Worm (Caenorhabditis elegans): ENCODE measurements around the gene F37C12.14.

F37C12.14 gene

DNA sequence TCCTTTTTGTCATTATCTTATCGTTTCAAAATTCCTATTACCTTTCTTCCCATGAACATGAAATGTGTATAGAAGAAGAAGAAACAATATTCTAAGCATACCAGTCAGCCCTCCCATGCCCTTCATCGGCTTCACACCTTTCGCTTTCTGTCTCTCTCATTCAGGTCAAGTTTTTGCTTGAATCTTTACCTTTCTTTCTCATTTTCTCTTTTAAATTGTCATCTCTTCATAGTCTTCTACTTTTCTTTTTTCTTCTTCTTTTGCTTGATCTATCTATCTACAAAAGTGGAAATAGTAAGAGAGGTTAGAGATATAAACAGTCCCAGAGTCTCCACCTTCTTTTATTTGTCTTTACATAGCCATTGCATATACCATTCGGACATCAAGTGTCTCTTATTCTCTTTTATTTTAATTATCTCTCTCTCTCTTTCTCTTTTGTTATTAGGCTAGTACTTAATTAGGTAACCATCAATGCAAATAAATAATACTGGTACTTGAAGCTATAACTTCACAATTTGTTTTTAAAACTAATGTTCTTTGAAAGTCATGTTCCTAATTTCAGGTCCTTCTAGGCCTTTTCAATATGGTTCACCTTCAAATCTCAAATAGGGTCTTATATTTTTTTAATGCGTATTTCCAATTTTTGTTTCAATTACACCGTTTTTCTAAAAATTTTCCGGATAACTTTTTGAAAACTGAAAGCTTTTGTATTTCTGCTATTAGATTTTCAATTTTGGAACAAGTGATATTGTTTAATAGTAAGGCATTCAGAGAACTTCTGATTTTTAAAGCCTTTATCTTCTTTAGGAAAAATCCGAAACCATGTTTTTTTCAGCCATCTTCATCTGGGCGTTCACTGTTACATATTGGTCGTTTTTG, 16.2 kb upstream of the F37C12.14 start, which contains the start of gene dpy-31:
dpy-31 (plus strand) TSS at position 829 of the 879 bp plus-strand sequence.
- TF ChIP-seq unc-62 (GFP tag; optimal IDR thresholded peaks at IDR 0.05) = no peak

DNA sequence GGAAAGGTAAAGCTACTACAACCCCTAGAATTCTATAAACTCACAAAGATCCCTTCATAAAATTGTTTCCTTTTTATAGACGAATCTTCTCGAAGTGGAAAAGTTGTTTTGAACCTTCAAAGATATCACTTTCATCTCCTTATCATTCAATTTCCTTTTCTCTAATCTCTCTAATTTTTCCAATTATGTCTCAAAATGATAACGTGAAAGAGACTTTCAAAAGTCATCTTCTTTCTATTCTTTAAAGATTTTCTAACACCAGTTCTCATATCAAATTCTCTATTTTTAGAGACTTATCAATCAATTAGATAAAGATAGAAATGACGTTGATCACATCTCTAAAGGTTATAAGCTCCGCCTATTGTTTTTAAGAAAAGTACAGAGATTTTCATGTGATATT, 14.1 kb upstream of the F37C12.14 start:
- no peak for TF ChIP-seq unc-62 (GFP tag; optimal IDR thresholded peaks at IDR 0.05)

DNA sequence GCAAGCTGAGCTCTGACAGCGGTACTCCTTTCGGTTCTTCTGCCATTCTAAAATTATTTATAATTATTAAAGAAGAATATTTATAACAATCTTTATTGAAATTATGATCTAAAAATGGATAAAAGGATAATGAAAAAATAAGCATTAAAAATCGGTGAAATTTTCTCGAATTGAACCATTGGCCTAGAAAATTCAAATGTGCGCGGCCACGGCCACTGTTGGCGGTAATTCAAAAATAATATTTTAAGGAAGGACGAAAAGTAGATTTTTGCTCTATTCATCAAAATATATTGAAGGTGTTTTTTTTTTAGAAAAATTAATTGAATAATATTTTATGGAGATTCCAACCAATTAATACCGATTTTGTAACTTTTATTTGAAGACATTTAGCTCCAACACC, 13.5 kb upstream of the F37C12.14 start, which contains the start of gene pfd-5:
pfd-5 (minus strand) TSS at position 47 of the 400 bp plus-strand sequence.
- no peak for TF ChIP-seq unc-62 (GFP tag; optimal IDR thresholded peaks at IDR 0.05)

DNA sequence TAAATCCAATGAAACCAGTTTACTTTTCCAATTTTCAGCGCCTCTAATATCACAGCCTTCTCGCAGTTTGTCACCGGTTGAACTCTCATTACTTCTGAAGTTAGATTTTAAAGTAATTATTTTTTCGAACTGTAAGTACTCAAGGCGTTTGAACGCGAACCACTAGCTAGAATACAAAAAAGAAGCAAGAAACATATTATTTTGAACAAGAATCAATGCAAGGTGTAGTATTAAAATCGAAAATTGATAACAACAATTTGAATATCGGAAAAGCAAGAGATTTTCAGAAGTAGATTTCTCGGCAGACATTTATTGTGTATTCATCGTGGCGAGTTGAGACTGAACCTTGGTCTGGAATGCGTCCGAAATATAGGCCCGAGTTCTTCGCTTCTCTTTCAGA, 12.6 kb upstream of the F37C12.14 start, which contains the start of gene exos-9:
exos-9 (minus strand) TSS at position 101 of the 400 bp plus-strand sequence.
- no peak for TF ChIP-seq unc-62 (GFP tag; optimal IDR thresholded peaks at IDR 0.05)

DNA sequence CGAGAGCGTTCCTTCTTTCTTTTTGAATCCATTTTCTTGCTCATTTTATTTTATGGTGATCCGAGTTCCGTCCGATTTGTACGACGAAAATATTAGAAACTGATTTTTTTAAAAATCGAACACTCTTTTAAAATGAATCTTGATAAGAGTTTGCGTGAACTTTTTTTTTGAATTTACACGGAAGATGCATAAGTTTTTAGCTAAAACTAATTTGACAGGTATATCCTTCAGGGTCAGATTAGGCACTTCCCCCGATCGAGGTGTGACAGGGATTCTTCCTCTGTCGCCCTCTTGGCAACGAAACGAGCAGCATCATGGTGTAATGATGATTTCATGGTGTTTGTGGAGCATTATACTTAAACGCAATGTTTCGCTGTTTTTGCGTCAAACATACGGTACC, 10.0 kb upstream of the F37C12.14 start, which contains the start of gene F37C12.18:
F37C12.18 (minus strand) TSS at position 101 of the 400 bp plus-strand sequence.
- no peak for TF ChIP-seq unc-62 (GFP tag; optimal IDR thresholded peaks at IDR 0.05)

DNA sequence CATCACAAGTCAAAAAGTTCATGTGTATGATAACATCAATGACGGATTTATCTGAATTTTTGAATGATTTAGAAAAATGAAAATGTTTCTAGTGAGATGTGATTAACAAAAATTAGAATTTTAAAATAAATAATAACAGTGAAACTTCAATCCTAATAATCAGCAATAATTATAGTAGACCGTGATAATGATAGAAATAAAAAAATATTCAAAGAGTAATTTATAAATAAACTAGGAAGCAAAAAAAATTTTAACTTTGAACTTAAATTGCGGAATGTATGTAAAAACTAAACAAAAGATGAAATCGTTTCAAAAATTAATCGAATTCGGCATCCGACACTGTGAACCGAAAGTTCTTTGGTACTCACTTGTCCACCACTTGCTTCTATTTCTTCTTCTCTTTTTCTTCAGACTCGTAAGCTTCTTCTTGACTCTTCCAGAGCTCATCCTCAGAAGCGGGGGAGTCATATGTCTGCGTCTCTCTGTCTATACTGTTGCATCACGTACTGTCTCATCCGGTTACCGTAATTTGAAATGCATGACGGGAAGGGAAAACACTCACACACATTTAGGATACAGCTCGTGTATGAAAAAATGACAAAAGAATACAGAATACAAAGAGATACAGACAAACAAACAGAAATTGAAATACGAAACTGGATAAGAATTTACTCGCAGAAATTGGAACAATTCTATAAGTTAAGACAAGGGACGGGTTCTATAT, 7.7 kb upstream of the F37C12.14 start, which contains the start of gene mec-14:
mec-14 (minus strand) TSS at position 51 of the 724 bp plus-strand sequence.
- TF ChIP-seq unc-62 (GFP tag; optimal IDR thresholded peaks at IDR 0.05) = no peak

DNA sequence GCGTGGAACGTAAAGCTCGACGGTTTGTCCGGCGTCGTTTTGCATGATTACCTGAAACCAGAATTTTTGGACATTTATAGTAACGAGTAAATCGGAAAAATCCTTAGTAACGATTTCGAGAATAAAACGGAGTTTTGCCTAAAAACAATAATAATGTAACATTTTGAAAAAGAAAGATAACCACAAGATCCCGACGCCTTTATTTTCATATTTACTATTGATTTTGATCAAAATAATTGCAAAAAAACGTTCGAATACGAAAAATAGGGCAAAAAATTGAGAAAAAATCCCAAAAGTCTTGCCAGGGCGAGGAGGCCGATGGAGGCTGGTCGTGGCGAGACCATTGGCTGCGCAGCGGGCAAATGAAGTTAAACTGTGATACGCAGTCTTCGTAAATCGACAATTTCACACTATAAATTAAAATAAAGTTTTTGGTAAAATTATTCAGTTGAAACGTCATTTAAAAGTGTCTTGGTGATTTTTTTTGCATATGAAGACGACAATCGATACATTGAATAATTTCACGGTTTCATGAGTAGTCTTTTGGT, 4.3 kb upstream of the F37C12.14 start, which contains the start of gene rps-21:
rps-21 (minus strand) TSS at position 51 of the 548 bp plus-strand sequence.
- TF ChIP-seq unc-62 (GFP tag; optimal IDR thresholded peaks at IDR 0.05) = no peak

DNA sequence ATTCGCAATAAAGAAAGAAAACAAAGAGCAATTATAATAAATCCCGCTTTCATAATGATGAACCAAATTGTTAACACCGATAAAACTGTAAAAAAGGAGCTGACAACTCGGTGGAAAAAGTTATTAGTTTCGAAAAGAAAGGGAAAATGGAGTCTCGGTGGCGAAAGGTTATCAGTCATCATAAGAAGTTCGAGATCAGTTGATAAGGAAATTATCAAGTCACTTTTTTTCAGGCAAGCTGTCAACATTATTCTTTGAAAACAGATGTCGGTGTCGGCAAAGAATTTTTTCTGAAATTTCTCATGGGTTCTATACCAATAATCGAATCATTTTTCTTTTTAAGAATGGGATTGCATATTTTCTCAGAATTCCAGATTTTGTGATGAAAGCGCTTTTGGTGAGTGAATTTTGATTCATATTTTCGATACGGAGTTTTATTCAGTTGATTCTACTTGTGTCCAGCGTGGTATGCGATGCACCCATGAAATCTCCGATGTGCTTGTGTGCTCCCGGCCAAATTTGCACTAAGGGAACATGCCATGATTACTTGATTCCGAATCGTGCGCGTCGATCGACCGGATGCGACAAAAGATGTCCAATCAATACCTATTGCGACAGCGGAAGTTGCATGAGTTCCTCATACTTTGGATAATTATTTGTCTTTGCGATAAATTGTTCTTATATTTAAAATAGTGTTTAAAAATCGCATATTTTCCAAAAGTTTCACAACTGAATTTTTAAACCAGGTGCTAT, 3.1 kb upstream of the F37C12.14 start, which contains the start of the genes F37C12.21 and F37C12.10:
F37C12.21 (plus strand) TSS at position 58 of the 753 bp plus-strand sequence.
F37C12.10 (minus strand) TSS at position 85 of the 753 bp plus-strand sequence.
- TF ChIP-seq unc-62 (GFP tag; optimal IDR thresholded peaks at IDR 0.05) = no peak

DNA sequence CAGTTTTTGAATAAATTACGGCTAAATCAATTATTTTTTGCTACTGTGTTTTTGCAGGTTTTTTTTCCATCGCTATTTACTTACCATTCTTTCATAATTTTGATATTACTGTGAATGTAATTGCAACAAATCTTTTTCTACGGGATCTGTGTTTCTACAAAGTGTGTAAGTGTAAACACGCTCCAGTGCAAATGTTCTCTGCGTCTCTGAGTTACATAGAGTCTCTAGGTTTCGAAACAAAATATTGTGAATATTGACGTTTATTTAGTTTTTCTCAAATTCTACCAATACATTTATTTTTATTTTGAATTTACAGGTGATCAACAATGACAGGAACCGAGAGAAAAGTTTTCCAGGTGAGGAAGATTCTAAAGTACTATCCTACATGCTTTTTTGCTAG, 1.4 kb downstream of the F37C12.14 start, which contains the start of gene yju-2:
yju-2 (plus strand) TSS at position 315 of the 400 bp plus-strand sequence.
- TF ChIP-seq unc-62 (GFP tag; optimal IDR thresholded peaks at IDR 0.05) = no peak

DNA sequence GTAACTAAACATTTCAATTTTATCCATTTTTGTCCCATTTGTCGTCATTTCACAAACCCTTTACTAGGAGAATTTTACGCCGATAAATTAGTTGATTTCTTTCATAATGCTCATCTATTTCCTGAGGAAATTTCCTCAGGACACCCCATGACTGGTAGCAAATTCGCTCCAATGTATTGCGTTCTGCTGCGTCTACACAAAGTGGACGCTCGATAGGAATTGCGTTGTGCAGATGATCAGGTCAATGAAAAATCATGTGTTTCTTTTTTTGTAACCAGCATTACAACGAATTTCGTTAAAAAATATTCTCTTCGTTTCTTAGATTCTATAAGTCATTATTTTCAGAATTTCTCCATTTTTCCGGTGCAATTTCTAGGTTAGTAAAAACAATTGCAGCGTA, 3.6 kb downstream of the F37C12.14 start, which contains the start of gene epg-4:
epg-4 (plus strand) TSS at position 346 of the 400 bp plus-strand sequence.
- TF ChIP-seq unc-62 (GFP tag; optimal IDR thresholded peaks at IDR 0.05) = no peak

DNA sequence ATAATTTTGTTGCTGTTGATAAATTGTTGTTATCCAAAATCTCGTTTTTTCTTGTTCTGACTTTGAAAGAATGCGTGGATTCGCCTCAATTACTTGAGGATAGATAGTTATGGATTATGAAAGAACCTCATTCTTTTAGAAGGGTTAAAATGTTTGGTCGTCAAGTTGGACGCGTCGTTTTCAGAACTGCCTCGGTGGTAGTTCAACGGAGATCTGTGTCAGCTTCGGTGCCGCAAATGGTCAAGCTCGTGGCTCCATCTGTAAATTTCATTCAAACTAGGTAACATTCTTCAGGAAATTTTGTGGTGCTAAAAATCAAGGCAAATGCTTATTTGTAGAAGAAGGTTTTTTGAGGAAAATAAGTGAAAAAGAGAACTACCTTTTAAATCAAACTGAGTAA, 4.8 kb downstream of the F37C12.14 start, which contains the start of gene ndab-2:
ndab-2 (plus strand) TSS at position 140 of the 400 bp plus-strand sequence.
- no peak for TF ChIP-seq unc-62 (GFP tag; optimal IDR thresholded peaks at IDR 0.05)

DNA sequence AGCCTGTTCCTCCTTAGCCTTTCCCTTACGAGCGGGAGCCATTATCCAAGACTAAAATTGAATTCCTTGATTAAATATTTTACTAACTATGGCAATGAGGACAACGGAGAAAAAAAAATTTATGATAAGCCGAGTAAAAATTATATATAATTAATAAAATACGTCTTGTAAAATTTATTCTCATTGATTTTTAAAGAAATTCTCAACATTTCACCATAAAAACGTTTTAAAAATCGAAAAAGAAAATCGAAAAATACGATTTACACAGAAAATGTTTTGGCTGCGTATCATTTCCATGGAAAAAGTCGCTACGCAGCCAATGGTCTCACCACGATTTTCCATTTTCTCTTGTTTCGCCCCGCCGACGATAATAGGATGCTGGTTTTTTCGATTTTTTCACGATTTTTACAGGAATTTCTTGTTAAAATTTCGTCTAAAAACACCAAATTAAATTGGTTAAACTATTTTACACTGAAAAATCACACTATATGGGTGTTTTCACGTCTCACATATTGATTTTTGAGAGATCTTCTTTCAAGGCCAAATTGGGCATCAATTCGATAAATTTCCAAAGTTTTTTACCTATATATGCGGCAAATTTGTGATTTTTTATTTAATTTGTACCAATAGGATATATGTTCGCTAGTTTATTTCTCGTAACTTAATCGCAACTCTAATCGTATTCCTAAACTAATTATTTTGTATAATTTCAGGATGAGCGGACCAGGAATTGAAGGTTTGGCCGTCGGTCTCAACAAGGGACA, 5.7 kb downstream of the F37C12.14 start, which contains the start of the genes rps-14 and rpl-36:
rps-14 (minus strand) TSS at position 51 of the 764 bp plus-strand sequence.
rpl-36 (plus strand) TSS at position 714 of the 764 bp plus-strand sequence.
- TF ChIP-seq unc-62 (GFP tag; optimal IDR thresholded peaks at IDR 0.05) = no peak

DNA sequence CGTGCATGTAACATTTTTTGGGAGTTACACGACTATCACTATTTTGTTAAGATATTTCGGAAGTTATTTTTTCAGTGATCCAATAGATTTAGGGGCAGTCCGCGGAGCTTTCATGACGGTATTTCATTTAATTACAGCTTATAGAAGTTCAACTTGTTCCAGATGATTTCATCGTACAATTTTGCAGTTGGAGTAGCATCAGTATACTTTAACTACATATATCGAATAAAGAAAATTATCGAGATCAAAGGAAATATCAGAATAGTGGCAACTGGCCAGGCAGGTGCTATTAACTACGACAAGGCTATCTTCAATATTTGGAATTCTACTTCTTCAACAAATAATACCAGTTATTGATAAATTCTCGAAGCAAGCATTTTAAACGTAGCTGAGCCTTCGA, 6.9 kb downstream of the F37C12.14 start:
- no peak for TF ChIP-seq unc-62 (GFP tag; optimal IDR thresholded peaks at IDR 0.05)

DNA sequence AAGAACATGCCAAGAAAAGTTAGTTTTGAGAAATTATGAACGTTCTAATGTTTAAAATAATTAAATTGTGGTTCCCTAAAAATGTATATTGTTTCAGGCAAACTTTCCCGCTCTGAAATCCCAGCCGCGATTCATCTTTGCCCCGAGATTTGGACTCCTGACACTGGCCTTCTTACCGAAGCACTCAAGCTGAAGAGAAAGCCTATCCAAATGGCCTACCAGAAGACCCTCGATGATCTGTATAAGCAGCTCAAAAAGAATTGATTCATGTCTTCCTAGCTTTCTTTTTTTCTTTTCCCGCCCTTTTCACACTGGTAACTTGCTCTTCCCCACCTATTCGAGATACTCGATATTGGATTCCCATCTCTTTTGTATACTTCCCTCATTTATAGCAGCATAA, 15.3 kb downstream of the F37C12.14 start:
- TF ChIP-seq unc-62 (GFP tag; optimal IDR thresholded peaks at IDR 0.05) = no peak

Measured in whole organism, dauer.